Worm (Caenorhabditis elegans) whole organism, L2 larva: Measurements from ENCODE around the gene F14B8.4.

Experiments
- C34F6.9 ChIP-seq: fragments of 150-350 bp; optimal IDR thresholded peaks from 2 replicates; lab custom pipeline; 2014; ENCODE audit warnings: missing biosample characterization, missing genetic modification characterization
- F13H6.1 ChIP-seq: sonication (generic microtip); optimal IDR thresholded peaks from 2 replicates; lab custom pipeline; 2016; ENCODE audit warnings: missing genetic modification characterization, missing compliant biosample characterization
- Y55F3AM.14 ChIP-seq: fragments of 200-800 bp; sonication (Bioruptor generic); optimal IDR thresholded peaks from 2 replicates; lab custom pipeline; 2018; ENCODE audit warnings: mild to moderate bottlenecking, missing genetic modification characterization, missing compliant biosample characterization
- ZK546.5 ChIP-seq: sonication (generic microtip); optimal IDR thresholded peaks from 2 replicates; lab custom pipeline; 2017; ENCODE audit warnings: missing biosample characterization, missing genetic modification characterization
- aly-2 ChIP-seq: fragments of 150-350 bp; optimal IDR thresholded peaks from 2 replicates; lab custom pipeline; 2014; ENCODE audit warnings: missing biosample characterization, missing genetic modification characterization
- ama-1 ChIP-seq: fragments of 150-350 bp; optimal IDR thresholded peaks from 2 replicates; lab custom pipeline; 2018; ENCODE audit warnings: inconsistent platforms
- blmp-1 ChIP-seq: sonication (generic microtip); optimal IDR thresholded peaks from 2 replicates; lab custom pipeline; 2017; ENCODE audit warnings: missing genetic modification characterization, mild to moderate bottlenecking, missing compliant biosample characterization, antibody characterized with exemption, moderate library complexity; ENCODE audit not compliant: insufficient read depth
- ceh-16 ChIP-seq: fragments of 150-350 bp; optimal IDR thresholded peaks from 2 replicates; lab custom pipeline; 2014; ENCODE audit warnings: missing biosample characterization, missing genetic modification characterization
- crh-2 ChIP-seq: sonication (generic microtip); optimal IDR thresholded peaks from 2 replicates; lab custom pipeline; 2017; ENCODE audit warnings: missing biosample characterization, missing genetic modification characterization
- dmd-4 ChIP-seq: sonication (generic microtip); optimal IDR thresholded peaks from 2 replicates; lab custom pipeline; 2017; ENCODE audit warnings: missing biosample characterization, missing genetic modification characterization
- elt-1 ChIP-seq: fragments of 150-350 bp; optimal IDR thresholded peaks from 2 replicates; lab custom pipeline; 2014; ENCODE audit warnings: missing biosample characterization, missing genetic modification characterization
- elt-3 ChIP-seq: sonication (generic microtip); optimal IDR thresholded peaks from 2 replicates; lab custom pipeline; 2017; ENCODE audit warnings: missing biosample characterization, missing genetic modification characterization
- fos-1 ChIP-seq: fragments of 150-350 bp; optimal IDR thresholded peaks from 2 replicates; lab custom pipeline; 2014; ENCODE audit warnings: missing biosample characterization, missing genetic modification characterization
- gmeb-1 ChIP-seq: fragments of 150-350 bp; optimal IDR thresholded peaks from 2 replicates; lab custom pipeline; 2014; ENCODE audit warnings: missing biosample characterization, missing genetic modification characterization
- lin-11 ChIP-seq: fragments of 150-350 bp; sonication (generic microtip); optimal IDR thresholded peaks from 2 replicates; lab custom pipeline; 2014; ENCODE audit warnings: missing biosample characterization, missing genetic modification characterization, inconsistent platforms, mixed read lengths
- lin-13 ChIP-seq: fragments of 150-350 bp; optimal IDR thresholded peaks from 2 replicates; lab custom pipeline; 2014; ENCODE audit warnings: missing biosample characterization, missing genetic modification reagents, missing genetic modification characterization
- lsy-2 ChIP-seq, 2 experiments: fragments of 150-350 bp in 1 of 2; sonication (generic microtip) in 1 of 2; optimal IDR thresholded peaks; 2 replicates each; lab custom pipeline; 2014 to 2017; ENCODE audit warnings: missing biosample characterization in 2 of 2, missing genetic modification characterization in 2 of 2
- mab-5 ChIP-seq: fragments of 150-350 bp; optimal IDR thresholded peaks from 2 replicates; lab custom pipeline; 2014; ENCODE audit warnings: missing biosample characterization, missing genetic modification characterization
- nhr-10 ChIP-seq: sonication (generic microtip); optimal IDR thresholded peaks from 2 replicates; lab custom pipeline; 2017; ENCODE audit warnings: missing biosample characterization, missing genetic modification characterization
- nhr-11 ChIP-seq: fragments of 150-350 bp; optimal IDR thresholded peaks from 2 replicates; lab custom pipeline; 2014; ENCODE audit warnings: missing biosample characterization, missing genetic modification characterization
- nhr-12 ChIP-seq: fragments of 150-350 bp; optimal IDR thresholded peaks from 2 replicates; lab custom pipeline; 2014; ENCODE audit warnings: missing biosample characterization, missing genetic modification characterization
- nhr-129 ChIP-seq: fragments of 150-350 bp; optimal IDR thresholded peaks from 2 replicates; lab custom pipeline; 2014; ENCODE audit warnings: missing biosample characterization, missing genetic modification characterization
- nhr-21 ChIP-seq: fragments of 150-350 bp; optimal IDR thresholded peaks from 2 replicates; lab custom pipeline; 2014; ENCODE audit warnings: missing biosample characterization, missing genetic modification characterization
- nhr-23 ChIP-seq: fragments of 150-350 bp; optimal IDR thresholded peaks from 2 replicates; lab custom pipeline; 2014; ENCODE audit warnings: missing biosample characterization, missing genetic modification reagents, missing genetic modification characterization
- nhr-25 ChIP-seq: fragments of 150-350 bp; sonication (generic microtip); optimal IDR thresholded peaks from 3 replicates; lab custom pipeline; 2014; ENCODE audit warnings: missing biosample characterization, missing genetic modification characterization
- nhr-77 ChIP-seq: fragments of 150-350 bp; optimal IDR thresholded peaks from 2 replicates; lab custom pipeline; 2014; ENCODE audit warnings: missing biosample characterization, missing genetic modification characterization
- skn-1 ChIP-seq: sonication (generic microtip); optimal IDR thresholded peaks from 2 replicates; lab custom pipeline; 2017; ENCODE audit warnings: missing biosample characterization, missing genetic modification characterization
- sma-3 ChIP-seq: sonication (generic microtip); optimal IDR thresholded peaks from 2 replicates; lab custom pipeline; 2016; ENCODE audit warnings: missing genetic modification reagents, missing genetic modification characterization, missing compliant biosample characterization
- sma-9 ChIP-seq, 2 experiments: fragments of 150-350 bp in 1 of 2; sonication (generic microtip) in 1 of 2; optimal IDR thresholded peaks; 2 replicates each; lab custom pipeline; 2014 to 2016; ENCODE audit warnings: missing genetic modification characterization in 2 of 2, mild to moderate bottlenecking in 1 of 2, missing biosample characterization in 1 of 2, missing compliant biosample characterization in 1 of 2, missing genetic modification reagents in 1 of 2, moderate library complexity in 1 of 2
- unc-55 ChIP-seq: fragments of 150-350 bp; sonication (generic microtip); optimal IDR thresholded peaks from 3 replicates; lab custom pipeline; 2014; ENCODE audit warnings: missing biosample characterization, missing genetic modification reagents, missing genetic modification characterization
- unc-62 ChIP-seq: fragments of 150-350 bp; optimal IDR thresholded peaks from 2 replicates; lab custom pipeline; 2014; ENCODE audit warnings: missing biosample characterization, missing genetic modification reagents, missing genetic modification characterization
- zag-1 ChIP-seq: fragments of 150-350 bp; optimal IDR thresholded peaks from 2 replicates; lab custom pipeline; 2014; ENCODE audit warnings: missing biosample characterization, missing genetic modification characterization
- ztf-1 ChIP-seq: fragments of 200-800 bp; sonication (Bioruptor generic); conservative IDR thresholded peaks from 2 replicates; pipeline ENCODE4 v1.3.6; 2022; ENCODE audit warnings: missing genetic modification characterization, missing compliant biosample characterization
- ztf-4 ChIP-seq: fragments of 150-350 bp; optimal IDR thresholded peaks from 2 replicates; lab custom pipeline; 2014; ENCODE audit warnings: missing biosample characterization, missing genetic modification characterization

The F14B8.4 gene

ce11 chrX:6940775-6941174 lies 41.0 kb upstream of the F14B8.4 start:
- TF ChIP-seq nhr-11 (no peak), ceh-16 (tag; lab: Kevin White, UChicago) (no peak)

DNA sequence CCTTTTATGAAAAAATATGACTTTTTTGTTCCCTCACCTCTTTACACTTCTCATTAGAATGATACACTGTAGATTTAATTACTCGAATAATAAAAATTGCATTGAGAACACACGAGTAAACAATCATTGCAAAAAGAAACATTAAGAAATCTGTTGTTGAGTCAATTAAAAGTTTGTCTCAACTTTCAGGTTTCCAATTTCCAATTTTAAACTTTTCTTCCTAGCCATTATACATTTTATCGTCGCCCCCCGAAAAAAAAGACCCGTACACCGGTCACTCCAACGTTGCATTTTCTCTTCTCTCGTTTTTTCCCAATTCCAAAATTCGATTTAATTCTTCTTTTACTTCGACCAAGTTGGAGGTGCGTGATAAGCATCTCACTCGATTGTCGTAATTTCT lies 40.2 kb upstream of the F14B8.4 start, which contains the start of gene C16E9.1:
TSS of gene C16E9.1 (plus strand) at position 301 of the 400 bp plus-strand sequence.
- TF ChIP-seq nhr-12 (tag; lab: Kevin White, UChicago) (no peak), lin-13 (no peak), skn-1 (tag; lab: Kevin White, UChicago) (no peak), mab-5 (tag; lab: Kevin White, UChicago) (no peak), crh-2 (tag; lab: Kevin White, UChicago) (no peak)
- TF ChIP-seq, all 48 proteins: peak for 0

DNA sequence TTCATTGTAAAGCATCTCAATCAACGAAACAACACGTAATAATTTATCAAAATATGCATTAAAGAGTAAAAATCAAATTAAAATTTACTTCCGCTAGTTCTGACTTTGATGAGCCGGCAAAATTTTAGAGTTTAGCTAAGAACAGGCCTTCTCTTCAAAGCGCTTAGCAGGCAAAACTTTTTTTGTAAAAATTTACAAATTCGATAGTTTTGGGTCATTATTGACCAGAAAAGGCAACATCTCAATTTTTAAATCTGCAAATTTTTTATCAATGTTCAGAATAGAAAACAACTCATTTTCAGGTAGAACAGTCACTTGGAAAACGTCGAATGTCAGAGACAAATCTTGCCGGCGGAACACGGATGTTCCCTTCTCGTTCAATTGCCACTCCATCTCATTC lies 38.0 kb upstream of the F14B8.4 start:
- TF ChIP-seq nhr-77 (no peak), sma-3 (no peak), nhr-23 (tag; lab: Kevin White, UChicago) (no peak), ceh-16 (tag; lab: Kevin White, UChicago) (no peak), lsy-2 (tag; optimal IDR thresholded peaks at IDR 0.05; lab: Kevin White, UChicago) (no peak), nhr-25 (tag; lab: Kevin White, UChicago) (no peak), nhr-129 (tag; lab: Kevin White, UChicago) (no peak), fos-1 (tag; lab: Kevin White, UChicago) (no peak), aly-2 (tag; lab: Kevin White, UChicago) (no peak)

ce11 chrX:6935430-6935829 lies 35.7 kb upstream of the F14B8.4 start, which contains the start of gene C16E9.2:
TSS of gene C16E9.2 (plus strand) at chrX:6935730.
- no peak for TF ChIP-seq zag-1 (tag; lab: Kevin White, UChicago)
- no peak for TF ChIP-seq lsy-2 (tag; optimal IDR thresholded peaks at IDR 0.05; lab: Kevin White, UChicago)
- TF ChIP-seq dmd-4 (tag; lab: Kevin White, UChicago): no peak
- no peak for TF ChIP-seq blmp-1
- no peak for TF ChIP-seq unc-62 (GFP tag; lab: Kevin White, UChicago)
- no peak for TF ChIP-seq C34F6.9 (tag; lab: Kevin White, UChicago)
- TF ChIP-seq elt-3: no peak
- no peak for TF ChIP-seq nhr-21
- no peak for TF ChIP-seq elt-1
- TF ChIP-seq gmeb-1: no peak
- TF ChIP-seq F13H6.1 (tag; lab: Kevin White, UChicago): no peak
- TF ChIP-seq nhr-11: no peak
- no peak for TF ChIP-seq lin-11 (tag; lab: Kevin White, UChicago)
- TF ChIP-seq Y55F3AM.14 (GFP tag; lab: Kevin White, UChicago): no peak
- TF ChIP-seq fos-1 (tag; lab: Kevin White, UChicago): no peak
- TF ChIP-seq ztf-1: no peak

DNA sequence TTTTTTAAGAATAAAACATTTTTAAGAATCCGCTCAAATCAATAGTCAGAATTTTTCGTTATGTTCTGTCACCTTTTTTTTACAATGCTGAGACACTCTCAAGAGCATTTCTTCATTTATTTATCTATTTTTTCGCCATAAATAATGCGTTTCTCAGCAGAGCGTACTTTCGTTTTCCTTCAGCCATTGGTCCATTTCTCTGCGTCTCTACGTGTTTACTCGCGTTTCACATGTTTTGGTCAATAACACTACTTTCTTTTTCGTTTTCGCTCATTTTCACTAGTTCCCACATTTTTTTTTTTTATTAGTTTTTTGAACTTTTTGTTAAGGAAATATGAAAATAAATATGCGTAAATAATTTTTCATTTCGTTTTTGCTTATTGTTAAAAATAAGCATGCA lies 34.7 kb upstream of the F14B8.4 start:
- TF ChIP-seq lsy-2 (tag; optimal IDR thresholded peaks at IDR 0.05; lab: Kevin White, UChicago): peak in 1 of 2 experiments; percentile 70
- TF ChIP-seq sma-9 (GFP tag; optimal IDR thresholded peaks at IDR 0.05; lab: Kevin White, UChicago): peak; percentile 53
- TF ChIP-seq sma-9 (tag; optimal IDR thresholded peaks at IDR 0.05; lab: Kevin White, UChicago): no peak
- no peak for TF ChIP-seq nhr-10
- peak; percentile 63 for TF ChIP-seq crh-2 (tag; lab: Kevin White, UChicago)
- peak; percentile 84 for TF ChIP-seq unc-55 (GFP tag; lab: Kevin White, UChicago)
- peak; percentile 9 for TF ChIP-seq F13H6.1 (tag; lab: Kevin White, UChicago)
- no peak for TF ChIP-seq nhr-21
- no peak for TF ChIP-seq ZK546.5 (tag; lab: Kevin White, UChicago)
- TF ChIP-seq unc-62 (GFP tag; lab: Kevin White, UChicago): no peak
- peak; percentile 63 for TF ChIP-seq fos-1 (tag; lab: Kevin White, UChicago)
- TF ChIP-seq mab-5 (tag; lab: Kevin White, UChicago): peak; percentile 5
- TF ChIP-seq ztf-4 (tag; lab: Kevin White, UChicago): no peak
- TF ChIP-seq nhr-129 (tag; lab: Kevin White, UChicago): peak; percentile 58
- peak; percentile 80 for TF ChIP-seq C34F6.9 (tag; lab: Kevin White, UChicago)
- no peak for TF ChIP-seq ama-1 (lab: Kevin White, UChicago)
- TF ChIP-seq blmp-1: peak; percentile 98
- TF ChIP-seq, all 48 proteins: peak for 10
